Worm (Caenorhabditis elegans) whole organism, L3 larva: Measurements from ENCODE around the gene pigm-1.
A peak's percentile ranks its signal among the peaks of the same experiment; 100 is the strongest.

Experiments used
- R02D3.7 ChIP-seq: fragments of 150-350 bp; optimal IDR thresholded peaks from 2 replicates; lab custom pipeline; 2014; ENCODE audit warnings: missing biosample characterization, missing genetic modification characterization
- ZK546.5 ChIP-seq: sonication (generic microtip); optimal IDR thresholded peaks from 2 replicates; lab custom pipeline; 2017; ENCODE audit warnings: missing biosample characterization, missing genetic modification characterization
- aly-2 ChIP-seq: fragments of 150-350 bp; optimal IDR thresholded peaks from 2 replicates; lab custom pipeline; 2014; ENCODE audit warnings: missing biosample characterization, missing genetic modification characterization
- ama-1 ChIP-seq: fragments of 150-350 bp; optimal IDR thresholded peaks from 2 replicates; lab custom pipeline; 2018
- ceh-16 ChIP-seq: sonication (generic microtip); optimal IDR thresholded peaks from 2 replicates; lab custom pipeline; 2017; ENCODE audit warnings: missing biosample characterization, missing genetic modification characterization
- ceh-28 ChIP-seq: fragments of 150-350 bp; optimal IDR thresholded peaks from 2 replicates; lab custom pipeline; 2014; ENCODE audit warnings: missing biosample characterization, missing genetic modification reagents, missing genetic modification characterization
- ceh-82 ChIP-seq: fragments of 150-350 bp; optimal IDR thresholded peaks from 2 replicates; lab custom pipeline; 2014; ENCODE audit warnings: missing biosample characterization, missing genetic modification characterization
- ceh-9 ChIP-seq: sonication (generic microtip); optimal IDR thresholded peaks from 2 replicates; lab custom pipeline; 2018; ENCODE audit warnings: missing biosample characterization, missing genetic modification characterization
- daf-12 ChIP-seq: fragments of 150-350 bp; optimal IDR thresholded peaks from 2 replicates; lab custom pipeline; 2014; ENCODE audit warnings: missing biosample characterization, missing genetic modification reagents, missing genetic modification characterization
- egl-27 ChIP-seq: sonication (generic microtip); optimal IDR thresholded peaks from 4 replicates; lab custom pipeline; 2017; ENCODE audit warnings: missing biosample characterization, missing genetic modification reagents, missing genetic modification characterization
- egl-5 ChIP-seq: fragments of 150-350 bp; optimal IDR thresholded peaks from 2 replicates; lab custom pipeline; 2017; ENCODE audit warnings: missing biosample characterization, missing genetic modification reagents, missing genetic modification characterization, inconsistent platforms
- elt-2 ChIP-seq: sonication (generic microtip); optimal IDR thresholded peaks from 2 replicates; lab custom pipeline; 2016; ENCODE audit warnings: missing genetic modification reagents, mild to moderate bottlenecking, missing genetic modification characterization, missing compliant biosample characterization
- elt-3 ChIP-seq, 3 experiments: fragments of 150-350 bp in 1 of 3; sonication (generic microtip) in 2 of 3; optimal IDR thresholded peaks; 2 replicates in 2 of 3; 4 replicates in 1 of 3; lab custom pipeline; 2014 to 2017; ENCODE audit warnings: missing biosample characterization in 3 of 3, missing genetic modification characterization in 3 of 3
- fkh-10 ChIP-seq: sonication (generic microtip); optimal IDR thresholded peaks from 2 replicates; lab custom pipeline; 2017; ENCODE audit warnings: missing biosample characterization, missing genetic modification reagents, missing genetic modification characterization
- fos-1 ChIP-seq: fragments of 150-350 bp; optimal IDR thresholded peaks from 2 replicates; lab custom pipeline; 2014; ENCODE audit warnings: missing biosample characterization, missing genetic modification characterization
- hmg-11 ChIP-seq: sonication (generic microtip); optimal IDR thresholded peaks from 2 replicates; lab custom pipeline; 2016; ENCODE audit warnings: missing genetic modification characterization, missing compliant biosample characterization
- jun-1 ChIP-seq: fragments of 150-350 bp; optimal IDR thresholded peaks from 2 replicates; lab custom pipeline; 2014; ENCODE audit warnings: missing biosample characterization, missing genetic modification reagents, missing genetic modification characterization
- lin-15B ChIP-seq: fragments of 150-350 bp; optimal IDR thresholded peaks from 2 replicates; lab custom pipeline; 2014; ENCODE audit warnings: missing biosample characterization, missing genetic modification characterization
- lin-39 ChIP-seq: fragments of 150-350 bp; optimal IDR thresholded peaks from 2 replicates; lab custom pipeline; 2018; ENCODE audit warnings: missing biosample characterization, missing genetic modification reagents, missing genetic modification characterization
- lsy-12 ChIP-seq: sonication (generic microtip); optimal IDR thresholded peaks from 2 replicates; lab custom pipeline; 2016; ENCODE audit warnings: mild to moderate bottlenecking, missing genetic modification characterization, missing compliant biosample characterization
- mdl-1 ChIP-seq: fragments of 150-350 bp; optimal IDR thresholded peaks from 2 replicates; lab custom pipeline; 2014; ENCODE audit warnings: missing biosample characterization, missing genetic modification characterization
- mml-1 ChIP-seq: fragments of 150-350 bp; sonication (generic microtip); optimal IDR thresholded peaks from 3 replicates; lab custom pipeline; 2014; ENCODE audit warnings: missing biosample characterization, missing genetic modification characterization
- nfya-1 ChIP-seq: sonication (generic microtip); optimal IDR thresholded peaks from 2 replicates; lab custom pipeline; 2017; ENCODE audit warnings: missing genetic modification characterization, mild to moderate bottlenecking, missing compliant biosample characterization, antibody characterized with exemption, moderate library complexity; ENCODE audit not compliant: insufficient read depth
- nhr-11 ChIP-seq: fragments of 150-350 bp; optimal IDR thresholded peaks from 2 replicates; lab custom pipeline; 2014; ENCODE audit warnings: missing biosample characterization, missing genetic modification characterization
- nhr-12 ChIP-seq: fragments of 150-350 bp; optimal IDR thresholded peaks from 2 replicates; lab custom pipeline; 2014; ENCODE audit warnings: missing biosample characterization, missing genetic modification characterization
- nhr-23 ChIP-seq: fragments of 150-350 bp; optimal IDR thresholded peaks from 2 replicates; lab custom pipeline; 2014; ENCODE audit warnings: missing biosample characterization, missing genetic modification reagents, missing genetic modification characterization
- nhr-237 ChIP-seq: fragments of 150-350 bp; optimal IDR thresholded peaks from 2 replicates; lab custom pipeline; 2014; ENCODE audit warnings: missing biosample characterization, missing genetic modification characterization
- nhr-25 ChIP-seq: sonication (generic microtip); optimal IDR thresholded peaks from 2 replicates; lab custom pipeline; 2017; ENCODE audit warnings: missing biosample characterization, missing genetic modification characterization
- nhr-28 ChIP-seq: fragments of 150-350 bp; optimal IDR thresholded peaks from 2 replicates; lab custom pipeline; 2014; ENCODE audit warnings: missing biosample characterization, missing genetic modification characterization
- nhr-43 ChIP-seq: sonication (generic microtip); optimal IDR thresholded peaks from 2 replicates; lab custom pipeline; 2016; ENCODE audit warnings: mild to moderate bottlenecking, missing genetic modification characterization, missing compliant biosample characterization; ENCODE audit not compliant: poor library complexity, severe bottlenecking
- nhr-67 ChIP-seq: fragments of 150-350 bp; optimal IDR thresholded peaks from 2 replicates; lab custom pipeline; 2014; ENCODE audit warnings: missing biosample characterization, missing genetic modification characterization
- nhr-77 ChIP-seq: fragments of 150-350 bp; optimal IDR thresholded peaks from 2 replicates; lab custom pipeline; 2014; ENCODE audit warnings: missing biosample characterization, missing genetic modification characterization
- pha-4 ChIP-seq: fragments of 150-350 bp; optimal IDR thresholded peaks from 2 replicates; lab custom pipeline; 2014; ENCODE audit warnings: missing biosample characterization, missing genetic modification reagents, missing genetic modification characterization
- pqm-1 ChIP-seq: fragments of 150-350 bp; optimal IDR thresholded peaks from 2 replicates; lab custom pipeline; 2017; ENCODE audit warnings: missing biosample characterization, missing genetic modification characterization, inconsistent platforms
- sea-2 ChIP-seq: fragments of 150-350 bp; sonication (generic microtip); optimal IDR thresholded peaks from 4 replicates; lab custom pipeline; 2014; ENCODE audit warnings: missing biosample characterization, missing genetic modification reagents, missing genetic modification characterization
- skn-1 ChIP-seq: fragments of 150-350 bp; optimal IDR thresholded peaks from 2 replicates; lab custom pipeline; 2014; ENCODE audit warnings: missing biosample characterization, missing genetic modification characterization
- snpc-4 ChIP-seq: fragments of 150-350 bp; optimal IDR thresholded peaks from 2 replicates; lab custom pipeline; 2014; ENCODE audit warnings: missing biosample characterization, missing genetic modification characterization
- tbx-2 ChIP-seq: sonication (generic microtip); optimal IDR thresholded peaks from 2 replicates; lab custom pipeline; 2016; ENCODE audit warnings: mild to moderate bottlenecking, missing genetic modification characterization, missing compliant biosample characterization
- unc-39 ChIP-seq: sonication (generic microtip); optimal IDR thresholded peaks from 4 replicates; lab custom pipeline; 2017; ENCODE audit warnings: missing biosample characterization, missing genetic modification characterization
- unc-62 ChIP-seq: fragments of 150-350 bp; sonication (generic microtip); optimal IDR thresholded peaks from 4 replicates; lab custom pipeline; 2014; ENCODE audit warnings: missing biosample characterization, missing genetic modification reagents, missing genetic modification characterization
- zag-1 ChIP-seq: fragments of 150-350 bp; optimal IDR thresholded peaks from 2 replicates; lab custom pipeline; 2014; ENCODE audit warnings: missing biosample characterization, missing genetic modification characterization
- ztf-4 ChIP-seq: fragments of 150-350 bp; optimal IDR thresholded peaks from 2 replicates; lab custom pipeline; 2014; ENCODE audit warnings: missing biosample characterization, missing genetic modification characterization

pigm-1 gene

DNA sequence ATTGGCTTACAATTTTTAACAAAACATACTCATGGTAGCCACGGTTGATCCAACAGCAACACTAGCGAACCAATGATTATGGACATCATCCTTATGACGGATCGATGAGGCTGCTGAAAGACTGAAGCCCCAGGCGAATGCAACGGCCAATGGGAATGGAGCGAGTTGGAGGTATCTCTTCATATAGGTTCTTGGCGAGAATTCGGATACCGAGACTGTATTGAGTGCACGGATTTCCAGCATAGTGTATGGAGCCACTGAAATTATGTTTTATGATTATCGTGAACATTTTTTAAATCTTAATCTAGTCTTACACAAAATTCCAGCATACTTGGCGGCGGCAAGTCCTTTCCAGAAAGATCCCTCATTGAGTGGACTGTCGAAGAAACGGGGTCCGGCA is 3.7 kb upstream of the pigm-1 start:
- no peak for TF ChIP-seq tbx-2 (tag; lab: Kevin White, UChicago)

DNA sequence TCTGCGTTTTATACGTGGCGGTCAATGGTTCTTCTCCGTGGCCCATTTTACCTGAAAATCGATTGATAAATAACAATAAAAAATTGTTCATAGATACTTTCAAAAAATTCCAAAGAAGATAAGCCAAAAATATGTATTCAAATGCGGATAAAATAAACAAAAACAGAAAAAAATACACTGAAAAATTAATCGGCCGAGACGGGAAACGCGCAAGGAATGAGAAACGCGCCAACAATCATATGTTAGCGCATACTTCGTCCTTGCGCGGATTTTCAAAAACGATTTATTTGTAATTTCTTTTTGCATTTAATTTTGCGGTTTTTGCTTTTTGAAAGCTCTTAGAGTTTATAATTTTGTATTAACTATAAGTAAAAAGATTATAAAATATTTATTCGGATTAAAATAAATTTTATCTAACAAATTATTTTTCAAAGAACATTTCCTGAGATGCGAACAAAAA is 2.6 kb upstream of the pigm-1 start, which contains the start of gene nduf-11:
nduf-11 (minus strand) TSS at position 51 of the 460 bp plus-strand sequence.
- TF ChIP-seq nhr-237 (tag; lab: Kevin White, UChicago), result no peak
- TF ChIP-seq nhr-28, result no peak
- TF ChIP-seq lin-39 (tag; lab: Kevin White, UChicago), result peak; percentile 61
- peak; percentile 84 for TF ChIP-seq nhr-43
- peak; percentile 89 for TF ChIP-seq nfya-1 (tag; lab: Kevin White, UChicago)
- peak; percentile 89 for TF ChIP-seq lin-15B (tag; lab: Kevin White, UChicago)
- peak; percentile 26 for TF ChIP-seq fkh-10 (GFP tag; lab: Kevin White, UChicago)
- no peak for TF ChIP-seq unc-39 (tag; lab: Kevin White, UChicago)
- no peak for TF ChIP-seq ZK546.5 (tag; lab: Kevin White, UChicago)
- peak; percentile 75 for TF ChIP-seq nhr-77 (tag; lab: Kevin White, UChicago)
- TF ChIP-seq aly-2 (tag; lab: Kevin White, UChicago), result no peak
- peak; percentile 93 for TF ChIP-seq nhr-23 (tag; lab: Kevin White, UChicago)
- TF ChIP-seq snpc-4 (tag; lab: Kevin White, UChicago), result peak; percentile 86
- TF ChIP-seq skn-1 (tag; lab: Kevin White, UChicago), result peak; percentile 84
- peak; percentile 71 for TF ChIP-seq lsy-12 (tag; lab: Kevin White, UChicago)
- peak; percentile 80 for TF ChIP-seq ceh-82 (tag; lab: Kevin White, UChicago)
- peak; percentile 32 for TF ChIP-seq unc-62
- TF ChIP-seq R02D3.7 (tag; lab: Kevin White, UChicago), result peak; percentile 82
- TF ChIP-seq elt-2 (tag; lab: Kevin White, UChicago), result peak; percentile 55
- TF ChIP-seq egl-5 (tag; lab: Kevin White, UChicago), result peak; percentile 36
- TF ChIP-seq ceh-16 (tag; lab: Kevin White, UChicago), result no peak
- no peak for TF ChIP-seq nhr-12 (tag; lab: Kevin White, UChicago)
- no peak for TF ChIP-seq fos-1 (tag; lab: Kevin White, UChicago)
- peak; percentile 70 for TF ChIP-seq hmg-11 (tag; lab: Kevin White, UChicago)
- peak; percentile 84 for TF ChIP-seq ama-1 (lab: Kevin White, UChicago)
- peak; percentile 93 for TF ChIP-seq pha-4 (tag; lab: Kevin White, UChicago)
- no peak for TF ChIP-seq nhr-67 (tag; lab: Kevin White, UChicago)
- peak in 1 of 3 experiments; percentile 14 for TF ChIP-seq elt-3 (tag; optimal IDR thresholded peaks at IDR 0.05; lab: Kevin White, UChicago)
- TF ChIP-seq mdl-1 (tag; lab: Kevin White, UChicago), result no peak
- TF ChIP-seq jun-1 (tag; lab: Kevin White, UChicago), result peak; percentile 37
- no peak for TF ChIP-seq ceh-9 (tag; lab: Kevin White, UChicago)
- TF ChIP-seq pqm-1 (tag; lab: Kevin White, UChicago), result peak; percentile 50
- TF ChIP-seq tbx-2 (tag; lab: Kevin White, UChicago), result peak; percentile 69
- TF ChIP-seq daf-12 (tag; lab: Kevin White, UChicago), result no peak
- TF ChIP-seq zag-1, result peak; percentile 17
- TF ChIP-seq ceh-28 (tag; lab: Kevin White, UChicago), result peak; percentile 67
- peak; percentile 74 for TF ChIP-seq nhr-25 (tag; lab: Kevin White, UChicago)

DNA sequence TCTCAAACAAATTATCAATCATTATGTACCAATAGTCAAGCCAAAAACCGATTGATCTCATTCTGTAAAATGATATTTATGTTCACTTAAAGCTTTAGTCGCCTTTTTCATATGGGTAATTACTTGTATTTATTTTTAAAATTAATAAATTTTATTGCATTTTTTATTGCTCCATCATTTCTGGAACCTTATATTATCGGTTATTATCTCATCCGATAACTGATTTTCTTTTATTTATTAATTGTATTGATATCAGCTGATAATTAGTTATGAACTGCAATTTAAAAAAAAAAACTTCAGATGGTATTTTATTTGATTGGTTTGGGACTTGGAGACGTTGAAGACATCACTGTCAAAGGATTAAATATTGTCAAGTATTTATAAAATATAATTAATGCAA is 1.6 kb downstream of the pigm-1 start, which contains the start of gene dph-5:
dph-5 (plus strand) TSS at position 301 of the 400 bp plus-strand sequence.
- TF ChIP-seq nhr-12 (tag; lab: Kevin White, UChicago), result no peak
- no peak for TF ChIP-seq ama-1 (lab: Kevin White, UChicago)
- no peak for TF ChIP-seq nhr-28
- TF ChIP-seq egl-5 (tag; lab: Kevin White, UChicago), result no peak
- TF ChIP-seq egl-27, result no peak
- TF ChIP-seq unc-62, result no peak
- no peak for TF ChIP-seq sea-2 (GFP tag; lab: Kevin White, UChicago)
- no peak for TF ChIP-seq zag-1
- no peak for TF ChIP-seq nhr-77 (tag; lab: Kevin White, UChicago)
- no peak for TF ChIP-seq nhr-11 (tag; lab: Kevin White, UChicago)
- TF ChIP-seq mml-1 (tag; lab: Kevin White, UChicago), result no peak
- TF ChIP-seq unc-39 (tag; lab: Kevin White, UChicago), result no peak
- TF ChIP-seq ZK546.5 (tag; lab: Kevin White, UChicago), result no peak
- TF ChIP-seq ztf-4 (tag; lab: Kevin White, UChicago), result no peak
- TF ChIP-seq, all 47 proteins: peak for 0
